Worm (Caenorhabditis elegans): ENCODE measurements around the gene F23B2.10.

The F23B2.10 gene

DNA sequence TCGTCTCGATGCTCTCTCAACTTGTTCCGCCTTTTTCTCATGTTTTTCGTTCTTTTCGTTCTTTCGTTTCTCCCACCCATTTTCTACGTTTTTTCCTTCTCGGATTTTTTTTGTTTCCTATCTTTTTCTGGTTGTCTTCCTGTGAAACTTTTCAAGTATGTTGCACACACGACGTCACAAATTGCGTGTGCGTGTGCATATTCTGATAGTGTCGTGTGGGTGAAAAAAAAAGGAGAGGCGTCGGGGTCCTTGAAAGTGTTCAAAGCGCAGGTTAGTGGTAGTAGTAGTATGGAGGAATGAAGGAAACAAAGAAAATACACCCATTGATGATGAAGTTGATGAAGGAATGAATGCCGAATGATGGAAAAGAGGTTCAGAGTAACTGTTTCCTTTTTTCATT, 15.6 kb upstream of the F23B2.10 start:
- TF ChIP-seq ztf-29 (GFP tag; IDR thresholded peaks at IDR 0.05) (no peak), ztf-23 (GFP tag; IDR thresholded peaks at IDR 0.05) (no peak), flt-1 (GFP tag; IDR thresholded peaks at IDR 0.05) (no peak), ref-1 (GFP tag; conservative IDR thresholded peaks at IDR 0.05) (no peak), tab-1 (GFP tag; IDR thresholded peaks at IDR 0.05) (no peak), cog-1 (tag; optimal IDR thresholded peaks at IDR 0.05) (no peak), klf-2 (GFP tag; conservative IDR thresholded peaks at IDR 0.05) (no peak), T22C8.4 (GFP tag; IDR thresholded peaks at IDR 0.05) (no peak), med-1 (GFP tag; optimal IDR thresholded peaks at IDR 0.05; ENCODE audit: insufficient read depth) (no peak)

DNA sequence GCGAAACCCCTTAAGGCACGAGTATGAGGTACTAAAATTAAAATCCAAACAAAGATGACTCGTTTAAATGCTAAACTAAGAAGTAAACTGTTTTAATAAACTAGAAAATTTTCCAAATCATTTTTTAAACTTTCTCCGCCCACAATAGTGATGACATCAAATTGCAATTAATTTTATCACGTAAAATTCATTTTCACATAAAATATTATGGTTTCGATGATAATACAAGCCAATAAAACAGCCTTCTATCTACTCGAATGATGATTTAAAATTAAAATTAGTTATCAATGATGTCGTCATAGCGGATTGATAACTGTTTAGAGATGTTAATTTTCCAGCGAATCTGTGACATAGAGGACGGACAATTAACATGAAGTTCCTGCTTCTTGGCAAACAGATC, 11.5 kb upstream of the F23B2.10 start, which contains the start of gene C07C7.3:
Gene C07C7.3, plus strand, starts transcription at position 371 of the 400 bp plus-strand sequence.
- TF ChIP-seq cog-1 (tag; optimal IDR thresholded peaks at IDR 0.05) (no peak), T22C8.4 (GFP tag; IDR thresholded peaks at IDR 0.05) (no peak), tab-1 (GFP tag; IDR thresholded peaks at IDR 0.05) (no peak), ztf-29 (GFP tag; IDR thresholded peaks at IDR 0.05) (no peak), med-1 (GFP tag; optimal IDR thresholded peaks at IDR 0.05; ENCODE audit: insufficient read depth) (no peak), ztf-23 (GFP tag; IDR thresholded peaks at IDR 0.05) (no peak), flt-1 (GFP tag; IDR thresholded peaks at IDR 0.05) (no peak), ref-1 (GFP tag; conservative IDR thresholded peaks at IDR 0.05) (no peak)

DNA sequence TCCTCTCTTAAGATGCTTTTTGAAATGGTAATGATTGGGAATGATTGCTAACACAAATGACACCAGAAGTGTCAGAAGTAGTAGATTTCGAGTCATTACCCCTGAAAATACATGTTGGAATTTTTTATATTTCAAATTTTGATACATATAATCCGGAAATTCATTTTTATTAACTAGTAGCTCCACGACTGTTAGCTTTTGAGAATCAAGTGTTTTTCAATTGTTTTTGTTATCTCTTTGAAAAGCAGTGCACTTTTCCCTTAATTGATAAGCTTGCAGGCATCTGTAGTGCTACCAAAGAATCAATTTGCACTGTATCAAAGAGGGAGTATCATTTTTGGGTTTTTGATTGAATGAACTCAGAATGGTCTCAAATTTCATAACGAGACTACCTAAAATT, 10.9 kb upstream of the F23B2.10 start, which contains the start of gene pcp-2:
Gene pcp-2, minus strand, starts transcription at position 101 of the 400 bp plus-strand sequence.
- TF ChIP-seq ref-1 (GFP tag; conservative IDR thresholded peaks at IDR 0.05): no peak
- no peak for TF ChIP-seq ztf-29 (GFP tag; IDR thresholded peaks at IDR 0.05)

DNA sequence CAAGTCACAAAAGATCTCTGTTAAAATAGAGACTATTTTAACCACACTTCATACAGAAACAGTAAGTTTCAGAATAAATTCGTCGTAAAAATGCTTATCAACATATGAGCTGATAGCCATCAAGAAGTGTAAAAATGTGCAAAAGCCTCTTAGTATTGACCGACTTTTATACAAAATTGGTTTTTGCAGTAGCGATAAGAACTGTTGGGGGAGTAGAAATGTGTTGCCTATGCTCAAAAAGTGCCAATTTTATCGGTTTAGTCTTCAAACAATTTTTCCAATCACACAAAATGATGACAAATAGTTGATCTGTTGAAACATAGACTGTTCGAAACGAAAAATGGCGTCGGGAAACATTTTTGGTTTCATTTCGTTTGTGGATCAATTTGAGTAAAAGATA, 5.7 kb upstream of the F23B2.10 start:
- no peak for TF ChIP-seq med-1 (GFP tag; optimal IDR thresholded peaks at IDR 0.05; ENCODE audit: insufficient read depth)
- TF ChIP-seq ref-1 (GFP tag; conservative IDR thresholded peaks at IDR 0.05): no peak
- TF ChIP-seq klf-2 (GFP tag; conservative IDR thresholded peaks at IDR 0.05): no peak
- TF ChIP-seq ztf-23 (GFP tag; IDR thresholded peaks at IDR 0.05): no peak
- TF ChIP-seq tab-1 (GFP tag; IDR thresholded peaks at IDR 0.05): no peak
- TF ChIP-seq flt-1 (GFP tag; IDR thresholded peaks at IDR 0.05): no peak
- no peak for TF ChIP-seq cog-1 (tag; optimal IDR thresholded peaks at IDR 0.05)
- no peak for TF ChIP-seq ztf-29 (GFP tag; IDR thresholded peaks at IDR 0.05)
- TF ChIP-seq T22C8.4 (GFP tag; IDR thresholded peaks at IDR 0.05): no peak

- no peak for TF ChIP-seq klf-2 (GFP tag; conservative IDR thresholded peaks at IDR 0.05)
- no peak for TF ChIP-seq T22C8.4 (GFP tag; IDR thresholded peaks at IDR 0.05)
- TF ChIP-seq ztf-23 (GFP tag; IDR thresholded peaks at IDR 0.05): no peak
- TF ChIP-seq ztf-29 (GFP tag; IDR thresholded peaks at IDR 0.05): no peak
- no peak for TF ChIP-seq med-1 (GFP tag; optimal IDR thresholded peaks at IDR 0.05; ENCODE audit: insufficient read depth)
- no peak for TF ChIP-seq cog-1 (tag; optimal IDR thresholded peaks at IDR 0.05)
- no peak for TF ChIP-seq flt-1 (GFP tag; IDR thresholded peaks at IDR 0.05)
- no peak for TF ChIP-seq tab-1 (GFP tag; IDR thresholded peaks at IDR 0.05)
- no peak for TF ChIP-seq ref-1 (GFP tag; conservative IDR thresholded peaks at IDR 0.05)
These were observed 5.0 kb upstream of the F23B2.10 start, which contains the start of gene pcp-3 for ce11 chrIV:9158969-9159800. Gene pcp-3 (minus strand): TSS chrIV:9159019.

- TF ChIP-seq cog-1 (tag; optimal IDR thresholded peaks at IDR 0.05) (no peak), ref-1 (GFP tag; conservative IDR thresholded peaks at IDR 0.05) (no peak)
These were observed 4.0 kb downstream of the F23B2.10 start, which contains the start of gene F23B2.7 for ce11 chrIV:9150175-9150574. Gene F23B2.7 (plus strand): TSS chrIV:9150475.

ce11 chrIV:9146819-9147518, 7.2 kb downstream of the F23B2.10 start, which contains the start of the genes rpb-12 and aly-2:
Gene rpb-12 (minus strand): TSS chrIV:9146869.
Gene aly-2 (plus strand): TSS chrIV:9147468.
- no peak for TF ChIP-seq ztf-29 (GFP tag; IDR thresholded peaks at IDR 0.05)

DNA sequence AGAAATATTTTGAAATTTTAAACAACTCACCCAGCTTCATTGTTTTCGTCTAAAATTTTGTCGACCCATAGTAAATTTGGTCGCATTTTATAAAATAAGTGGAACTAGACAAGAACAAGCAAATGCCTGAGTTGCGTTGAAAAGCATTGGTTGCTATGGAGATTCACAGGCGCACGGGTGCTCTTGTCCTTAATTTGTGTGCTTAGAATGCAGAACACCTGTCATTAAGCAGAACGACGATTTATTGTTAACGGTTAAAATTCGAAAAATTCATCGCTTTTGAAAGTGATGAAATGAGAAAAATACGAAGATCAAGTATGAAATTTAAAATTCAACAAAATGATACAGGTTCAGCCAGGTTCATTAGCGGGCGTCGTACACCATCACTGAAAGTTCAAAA, 8.1 kb downstream of the F23B2.10 start, which contains the start of gene daf-10:
Gene daf-10, minus strand, starts transcription at position 101 of the 400 bp plus-strand sequence.
- TF ChIP-seq cog-1 (tag; optimal IDR thresholded peaks at IDR 0.05): no peak
- TF ChIP-seq tab-1 (GFP tag; IDR thresholded peaks at IDR 0.05): no peak
- no peak for TF ChIP-seq ztf-29 (GFP tag; IDR thresholded peaks at IDR 0.05)
- TF ChIP-seq flt-1 (GFP tag; IDR thresholded peaks at IDR 0.05): no peak
- no peak for TF ChIP-seq klf-2 (GFP tag; conservative IDR thresholded peaks at IDR 0.05)
- no peak for TF ChIP-seq ztf-23 (GFP tag; IDR thresholded peaks at IDR 0.05)
- TF ChIP-seq ref-1 (GFP tag; conservative IDR thresholded peaks at IDR 0.05): no peak
- no peak for TF ChIP-seq T22C8.4 (GFP tag; IDR thresholded peaks at IDR 0.05)
- TF ChIP-seq med-1 (GFP tag; optimal IDR thresholded peaks at IDR 0.05; ENCODE audit: insufficient read depth): no peak

DNA sequence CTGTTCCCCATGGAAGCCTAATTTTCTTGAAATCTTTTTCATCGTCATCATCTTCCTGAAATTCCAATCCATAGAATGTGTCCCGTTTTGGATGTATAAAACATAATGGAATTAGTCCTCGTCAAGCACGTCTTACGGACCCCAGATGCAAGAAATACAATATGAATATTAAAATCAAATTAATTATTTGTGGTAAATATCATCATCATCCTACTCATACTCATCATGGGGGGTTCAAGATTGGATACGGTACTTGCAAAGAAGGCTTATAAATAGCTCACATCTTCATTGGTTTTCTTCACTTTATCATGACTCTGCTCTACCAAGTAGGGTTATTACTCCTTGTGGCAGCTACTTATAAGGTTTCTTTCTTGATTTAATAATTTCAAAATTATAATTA, 9.8 kb downstream of the F23B2.10 start, which contains the start of gene flp-1:
Gene flp-1, plus strand, starts transcription at position 301 of the 400 bp plus-strand sequence.
- no peak for TF ChIP-seq tab-1 (GFP tag; IDR thresholded peaks at IDR 0.05)
- no peak for TF ChIP-seq cog-1 (tag; optimal IDR thresholded peaks at IDR 0.05)
- no peak for TF ChIP-seq ztf-23 (GFP tag; IDR thresholded peaks at IDR 0.05)
- no peak for TF ChIP-seq T22C8.4 (GFP tag; IDR thresholded peaks at IDR 0.05)
- TF ChIP-seq klf-2 (GFP tag; conservative IDR thresholded peaks at IDR 0.05): no peak
- no peak for TF ChIP-seq med-1 (GFP tag; optimal IDR thresholded peaks at IDR 0.05; ENCODE audit: insufficient read depth)
- TF ChIP-seq flt-1 (GFP tag; IDR thresholded peaks at IDR 0.05): no peak
- no peak for TF ChIP-seq ref-1 (GFP tag; conservative IDR thresholded peaks at IDR 0.05)
- no peak for TF ChIP-seq ztf-29 (GFP tag; IDR thresholded peaks at IDR 0.05)

All from whole organism, midembryonic.